Worm (Caenorhabditis elegans) whole organism, L1 larva: Measurements from ENCODE around the gene ZK856.4.

ENCODE experiments used
- aha-1 ChIP-seq: fragments of 150-350 bp; optimal IDR thresholded peaks from 2 replicates; lab custom pipeline; 2014; ENCODE audit warnings: missing biosample characterization, missing genetic modification characterization
- aly-2 ChIP-seq: fragments of 150-350 bp; optimal IDR thresholded peaks from 2 replicates; lab custom pipeline; 2014; ENCODE audit warnings: missing biosample characterization, missing genetic modification characterization
- ama-1 ChIP-seq: fragments of 150-350 bp; optimal IDR thresholded peaks from 2 replicates; lab custom pipeline; 2014
- egl-27 ChIP-seq, 2 experiments: fragments of 150-350 bp in 1 of 2; sonication (generic microtip); optimal IDR thresholded peaks; 3 replicates each; lab custom pipeline; 2017 to 2018; ENCODE audit warnings: missing biosample characterization in 2 of 2, missing genetic modification characterization in 2 of 2, missing genetic modification reagents in 2 of 2
- elt-2 ChIP-seq: sonication (generic microtip); optimal IDR thresholded peaks from 2 replicates; lab custom pipeline; 2016; ENCODE audit warnings: missing genetic modification characterization, mild to moderate bottlenecking, inconsistent platforms, missing compliant biosample characterization, missing genetic modification reagents
- elt-3 ChIP-seq, 6 experiments: fragments of 150-350 bp in 1 of 6; sonication (generic microtip); optimal IDR thresholded peaks; 2 replicates each; lab custom pipeline; 2017 to 2018; ENCODE audit warnings: missing biosample characterization in 6 of 6, missing genetic modification characterization in 6 of 6, inconsistent platforms in 1 of 6
- lin-35 ChIP-seq, 2 experiments: fragments of 150-350 bp; optimal IDR thresholded peaks; 2 replicates each; lab custom pipeline; 2014; ENCODE audit warnings: missing biosample characterization in 2 of 2, missing genetic modification characterization in 2 of 2, missing genetic modification reagents in 2 of 2
- lin-39 ChIP-seq: fragments of 150-350 bp; optimal IDR thresholded peaks from 2 replicates; lab custom pipeline; 2014; ENCODE audit warnings: missing biosample characterization, missing genetic modification reagents, missing genetic modification characterization
- mdl-1 ChIP-seq, 2 experiments: fragments of 150-350 bp; optimal IDR thresholded peaks; 2 replicates each; lab custom pipeline; 2014 to 2017; ENCODE audit warnings: missing biosample characterization in 2 of 2, missing genetic modification characterization in 2 of 2, inconsistent platforms in 1 of 2
- nhr-77 ChIP-seq: fragments of 150-350 bp; optimal IDR thresholded peaks from 2 replicates; lab custom pipeline; 2014; ENCODE audit warnings: missing biosample characterization, missing genetic modification characterization
- tbx-2 ChIP-seq: sonication (generic microtip); optimal IDR thresholded peaks from 2 replicates; lab custom pipeline; 2016; ENCODE audit warnings: missing genetic modification characterization, missing compliant biosample characterization
- ztf-4 ChIP-seq: fragments of 150-350 bp; optimal IDR thresholded peaks from 2 replicates; lab custom pipeline; 2014; ENCODE audit warnings: missing biosample characterization, missing genetic modification characterization

ce11 chrV:10178166-10178565 is 4.9 kb upstream of the ZK856.4 start:
- peak; percentile 70 for TF ChIP-seq nhr-77 (tag; lab: Kevin White, UChicago)
- TF ChIP-seq elt-2 (tag; lab: Kevin White, UChicago): peak; percentile 24
- peak; percentile 50 to 76 for TF ChIP-seq lin-35 (GFP tag; optimal IDR thresholded peaks at IDR 0.05; lab: Kevin White, UChicago)
- TF ChIP-seq mdl-1 (tag; optimal IDR thresholded peaks at IDR 0.05; lab: Kevin White, UChicago): no peak
- no peak for TF ChIP-seq elt-3 (tag; optimal IDR thresholded peaks at IDR 0.05; lab: Kevin White, UChicago)
- TF ChIP-seq tbx-2 (tag; lab: Kevin White, UChicago): peak; percentile 75
- TF ChIP-seq ztf-4 (tag; lab: Kevin White, UChicago): no peak
- no peak for TF ChIP-seq lin-39
- TF ChIP-seq ama-1: no peak
- TF ChIP-seq aha-1: no peak
- TF ChIP-seq egl-27 (tag; optimal IDR thresholded peaks at IDR 0.05; lab: Kevin White, UChicago): no peak
- TF ChIP-seq aly-2 (tag; lab: Kevin White, UChicago): no peak
